Worm (Caenorhabditis elegans): Measurements from ENCODE around the gene col-9.

ce11 chrX:13581820-13582219, 8.0 kb upstream of the col-9 start, which contains the start of gene F54B11.10:
- no peak for TF ChIP-seq dao-5 (tag; optimal IDR thresholded peaks at IDR 0.05)
- no peak for TF ChIP-seq W03F9.2 (tag; optimal IDR thresholded peaks at IDR 0.05)

All from whole organism, L4/young adult.